Worm (Caenorhabditis elegans) whole organism, L3 larva: ENCODE data around the gene dod-22.

Source experiments
- ceh-16 ChIP-seq: sonication (generic microtip); optimal IDR thresholded peaks from 2 replicates; lab custom pipeline; 2017; ENCODE audit warnings: missing biosample characterization, missing genetic modification characterization
- ceh-28 ChIP-seq: fragments of 150-350 bp; optimal IDR thresholded peaks from 2 replicates; lab custom pipeline; 2014; ENCODE audit warnings: missing biosample characterization, missing genetic modification reagents, missing genetic modification characterization
- ceh-82 ChIP-seq: fragments of 150-350 bp; optimal IDR thresholded peaks from 2 replicates; lab custom pipeline; 2014; ENCODE audit warnings: missing biosample characterization, missing genetic modification characterization
- elt-2 ChIP-seq: sonication (generic microtip); optimal IDR thresholded peaks from 2 replicates; lab custom pipeline; 2016; ENCODE audit warnings: missing genetic modification reagents, mild to moderate bottlenecking, missing genetic modification characterization, missing compliant biosample characterization
- mml-1 ChIP-seq: fragments of 150-350 bp; sonication (generic microtip); optimal IDR thresholded peaks from 3 replicates; lab custom pipeline; 2014; ENCODE audit warnings: missing biosample characterization, missing genetic modification characterization
- nfya-1 ChIP-seq: sonication (generic microtip); optimal IDR thresholded peaks from 2 replicates; lab custom pipeline; 2017; ENCODE audit warnings: missing genetic modification characterization, mild to moderate bottlenecking, missing compliant biosample characterization, antibody characterized with exemption, moderate library complexity; ENCODE audit not compliant: insufficient read depth
- nhr-11 ChIP-seq: fragments of 150-350 bp; optimal IDR thresholded peaks from 2 replicates; lab custom pipeline; 2014; ENCODE audit warnings: missing biosample characterization, missing genetic modification characterization
- nhr-67 ChIP-seq: fragments of 150-350 bp; optimal IDR thresholded peaks from 2 replicates; lab custom pipeline; 2014; ENCODE audit warnings: missing biosample characterization, missing genetic modification characterization
- pha-4 ChIP-seq: fragments of 150-350 bp; optimal IDR thresholded peaks from 2 replicates; lab custom pipeline; 2014; ENCODE audit warnings: missing biosample characterization, missing genetic modification reagents, missing genetic modification characterization
- skn-1 ChIP-seq: fragments of 150-350 bp; optimal IDR thresholded peaks from 2 replicates; lab custom pipeline; 2014; ENCODE audit warnings: missing biosample characterization, missing genetic modification characterization
- unc-62 ChIP-seq: fragments of 150-350 bp; sonication (generic microtip); optimal IDR thresholded peaks from 4 replicates; lab custom pipeline; 2014; ENCODE audit warnings: missing biosample characterization, missing genetic modification reagents, missing genetic modification characterization

DNA sequence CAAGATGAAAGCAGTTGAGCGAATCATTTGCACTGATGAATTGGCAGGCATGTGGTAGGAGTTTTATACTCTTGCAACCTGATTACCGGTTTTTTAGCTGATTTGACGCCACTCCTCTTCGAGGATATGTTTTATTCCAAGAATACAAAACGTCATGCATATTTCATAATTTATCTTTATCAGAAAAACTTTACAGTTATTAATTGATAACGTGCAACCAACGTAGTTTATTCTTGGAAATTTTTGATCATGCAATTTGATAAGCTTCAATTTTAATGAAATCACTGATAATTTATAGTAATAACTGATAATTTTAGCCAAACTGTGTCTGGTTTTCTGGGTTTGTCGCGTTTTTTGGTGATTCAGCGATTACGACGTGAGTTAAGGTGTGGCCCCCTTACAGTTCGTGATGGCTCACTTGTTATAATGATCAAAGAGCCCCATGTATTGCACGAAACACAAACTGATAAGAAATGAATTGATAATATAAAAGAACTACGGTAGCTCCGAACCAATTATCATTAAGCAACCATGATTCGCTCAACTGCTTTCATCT lies 28.9 kb upstream of the dod-22 start, which contains the start of the genes cld-1 and dod-21:
- TF ChIP-seq nfya-1 (tag; lab: Kevin White, UChicago) = peak; percentile 8
- no peak for TF ChIP-seq ceh-16 (tag; lab: Kevin White, UChicago)
- TF ChIP-seq nhr-67 (tag; lab: Kevin White, UChicago) = no peak
- TF ChIP-seq ceh-82 (tag; lab: Kevin White, UChicago) = no peak
- peak; percentile 98 for TF ChIP-seq elt-2 (tag; lab: Kevin White, UChicago)
- TF ChIP-seq pha-4 = no peak
- TF ChIP-seq unc-62 = no peak
- no peak for TF ChIP-seq mml-1 (tag; lab: Kevin White, UChicago)
- TF ChIP-seq nhr-11 (tag; lab: Kevin White, UChicago) = no peak
- TF ChIP-seq skn-1 (tag; lab: Kevin White, UChicago) = no peak
- TF ChIP-seq ceh-28 (tag; lab: Kevin White, UChicago) = no peak
